Worm (Caenorhabditis elegans): ENCODE results near the gene F40G12.5.

Gene F40G12.5

DNA sequence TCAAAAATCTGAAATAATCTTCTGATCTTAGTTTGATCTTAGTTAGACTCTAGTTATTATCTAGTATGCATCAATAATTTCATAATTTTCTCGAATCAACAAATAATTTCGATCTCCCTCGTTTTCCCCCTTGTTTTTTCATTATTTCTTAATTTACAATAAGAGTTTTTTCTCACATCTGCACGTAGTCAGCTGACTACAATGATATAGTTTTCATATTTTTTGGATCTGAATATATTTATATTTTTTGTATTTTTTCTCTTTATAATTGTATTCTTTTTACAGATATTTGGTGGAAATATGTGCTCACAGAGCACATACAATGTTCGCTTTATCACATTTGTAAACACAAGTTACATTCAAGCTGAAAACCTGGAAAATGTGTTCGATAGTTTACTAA is 26.7 kb downstream of the F40G12.5 start, which contains the start of gene sre-7:
sre-7 (plus strand) TSS at position 301 of the 400 bp plus-strand sequence.
- TF ChIP-seq mab-5 (tag; optimal IDR thresholded peaks at IDR 0.05) (no peak), lin-13 (tag; optimal IDR thresholded peaks at IDR 0.05) (no peak), unc-62 (GFP tag; optimal IDR thresholded peaks at IDR 0.05) (no peak), mls-2 (tag; optimal IDR thresholded peaks at IDR 0.05) (no peak), nhr-2 (tag; optimal IDR thresholded peaks at IDR 0.05) (no peak), ztf-11 (tag; optimal IDR thresholded peaks at IDR 0.05) (no peak), bed-3 (GFP tag; optimal IDR thresholded peaks at IDR 0.05) (no peak), ceh-83 (GFP tag; optimal IDR thresholded peaks at IDR 0.05) (no peak), mep-1 (tag; optimal IDR thresholded peaks at IDR 0.05) (no peak), zip-8 (tag; optimal IDR thresholded peaks at IDR 0.05) (no peak), snpc-4 (tag; optimal IDR thresholded peaks at IDR 0.05) (no peak)

DNA sequence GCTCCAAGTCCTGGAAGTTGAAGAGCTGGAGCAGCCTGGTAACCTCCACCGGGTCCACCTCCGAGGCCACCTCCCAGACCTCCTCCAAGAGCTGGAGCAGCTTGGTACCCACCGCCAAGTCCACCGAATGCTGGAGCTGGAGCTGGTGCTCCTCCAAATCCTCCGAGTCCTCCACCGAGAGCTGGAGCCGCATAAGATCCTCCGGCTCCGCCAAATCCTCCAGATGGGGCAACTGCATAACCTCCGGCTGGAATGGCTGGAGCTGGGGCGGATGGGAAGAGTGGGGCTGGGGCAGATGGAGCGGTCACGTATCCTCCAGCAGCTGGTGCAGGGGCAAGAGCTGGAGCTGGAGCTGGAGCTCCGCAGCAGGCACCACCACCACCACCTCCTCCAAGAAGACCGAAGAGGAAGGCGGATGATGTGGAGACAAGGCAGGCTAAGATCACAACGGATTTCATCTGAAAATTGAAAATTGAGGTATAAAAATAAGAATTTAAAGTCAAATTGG is 29.9 kb downstream of the F40G12.5 start, which contains the start of gene K02E11.10:
K02E11.10 (minus strand) TSS at position 458 of the 508 bp plus-strand sequence.
- TF ChIP-seq blmp-1 (tag; optimal IDR thresholded peaks at IDR 0.05) (no peak), nhr-237 (tag; optimal IDR thresholded peaks at IDR 0.05) (no peak), nhr-76 (tag; optimal IDR thresholded peaks at IDR 0.05) (no peak), ham-2 (GFP tag; optimal IDR thresholded peaks at IDR 0.05) (no peak), mab-5 (tag; optimal IDR thresholded peaks at IDR 0.05) (no peak), hlh-1 (tag; optimal IDR thresholded peaks at IDR 0.05) (no peak), snpc-4 (tag; optimal IDR thresholded peaks at IDR 0.05) (no peak), pha-4 (tag; optimal IDR thresholded peaks at IDR 0.05) (no peak), unc-120 (tag; optimal IDR thresholded peaks at IDR 0.05; ENCODE audit: poor library complexity, severe bottlenecking) (no peak), unc-62 (GFP tag; optimal IDR thresholded peaks at IDR 0.05) (no peak), sptf-1 (tag; optimal IDR thresholded peaks at IDR 0.05) (no peak), drap-1 (GFP tag; optimal IDR thresholded peaks at IDR 0.05) (no peak), ceh-83 (GFP tag; optimal IDR thresholded peaks at IDR 0.05) (no peak), lin-32 (GFP tag; optimal IDR thresholded peaks at IDR 0.05) (no peak), mep-1 (tag; optimal IDR thresholded peaks at IDR 0.05) (no peak), nhr-12 (tag; optimal IDR thresholded peaks at IDR 0.05) (no peak), sem-2 (GFP tag; optimal IDR thresholded peaks at IDR 0.05) (no peak)

DNA sequence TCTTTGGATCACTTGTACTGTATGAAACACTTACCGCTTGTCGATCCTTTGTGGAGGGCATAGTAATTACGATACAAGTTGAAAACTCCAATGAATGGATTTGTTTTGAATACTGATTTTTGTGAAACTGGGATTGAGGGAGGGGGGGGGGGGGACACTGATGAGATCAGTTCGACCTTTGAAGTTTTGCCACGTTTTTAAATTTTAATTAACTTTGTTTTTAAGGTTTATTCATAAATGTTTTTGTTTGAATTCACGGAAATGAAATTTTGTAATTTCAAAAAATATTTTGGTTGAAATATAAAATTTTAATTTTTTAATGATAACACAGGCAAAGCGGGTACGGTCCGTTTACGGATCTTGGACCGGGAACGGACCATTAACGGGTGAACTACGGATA is 34.7 kb downstream of the F40G12.5 start, which contains the start of gene ent-3:
ent-3 (minus strand) TSS at position 101 of the 400 bp plus-strand sequence.
- TF ChIP-seq ceh-39 (tag; optimal IDR thresholded peaks at IDR 0.05), result no peak
- no peak for TF ChIP-seq drap-1 (GFP tag; optimal IDR thresholded peaks at IDR 0.05)
- TF ChIP-seq flh-1 (GFP tag; optimal IDR thresholded peaks at IDR 0.05), result no peak
- TF ChIP-seq lsy-2 (tag; optimal IDR thresholded peaks at IDR 0.05), result no peak
- TF ChIP-seq elt-1 (tag; optimal IDR thresholded peaks at IDR 0.05; ENCODE audit: borderline replicate concordance, insufficient read depth), result no peak
- TF ChIP-seq elt-3 (tag; optimal IDR thresholded peaks at IDR 0.05), result no peak
- TF ChIP-seq ces-1 (GFP tag; optimal IDR thresholded peaks at IDR 0.05), result no peak
- TF ChIP-seq tbx-8 (GFP tag; optimal IDR thresholded peaks at IDR 0.05), result no peak
- TF ChIP-seq unc-62 (GFP tag; optimal IDR thresholded peaks at IDR 0.05), result no peak
- no peak for TF ChIP-seq cnd-1 (tag; optimal IDR thresholded peaks at IDR 0.05)
- TF ChIP-seq unc-39 (tag; optimal IDR thresholded peaks at IDR 0.05), result no peak
- TF ChIP-seq M03D4.4 (tag; optimal IDR thresholded peaks at IDR 0.05), result no peak
- no peak for TF ChIP-seq mep-1 (tag; optimal IDR thresholded peaks at IDR 0.05)
- no peak for TF ChIP-seq snpc-4 (tag; optimal IDR thresholded peaks at IDR 0.05)

ce11 chrV:14231656-14232055 is 39.0 kb downstream of the F40G12.5 start:
- TF ChIP-seq cnd-1 (tag; optimal IDR thresholded peaks at IDR 0.05) (no peak), tbx-8 (GFP tag; optimal IDR thresholded peaks at IDR 0.05) (no peak), nhr-12 (tag; optimal IDR thresholded peaks at IDR 0.05) (no peak), ces-1 (GFP tag; optimal IDR thresholded peaks at IDR 0.05) (no peak), elt-1 (tag; optimal IDR thresholded peaks at IDR 0.05; ENCODE audit: borderline replicate concordance, insufficient read depth) (no peak), unc-39 (tag; optimal IDR thresholded peaks at IDR 0.05) (no peak), elt-3 (tag; optimal IDR thresholded peaks at IDR 0.05) (no peak), nhr-28 (tag; optimal IDR thresholded peaks at IDR 0.05) (no peak), blmp-1 (tag; optimal IDR thresholded peaks at IDR 0.05) (no peak), drap-1 (GFP tag; optimal IDR thresholded peaks at IDR 0.05) (no peak), lin-13 (tag; optimal IDR thresholded peaks at IDR 0.05) (no peak), unc-120 (tag; optimal IDR thresholded peaks at IDR 0.05; ENCODE audit: poor library complexity, severe bottlenecking) (no peak), ceh-43 (GFP tag; optimal IDR thresholded peaks at IDR 0.05) (no peak), mep-1 (tag; optimal IDR thresholded peaks at IDR 0.05) (no peak), hlh-1 (tag; optimal IDR thresholded peaks at IDR 0.05) (no peak), nhr-237 (tag; optimal IDR thresholded peaks at IDR 0.05) (no peak), mls-2 (tag; optimal IDR thresholded peaks at IDR 0.05) (no peak), bed-3 (GFP tag; optimal IDR thresholded peaks at IDR 0.05) (no peak)
